Fruit fly (Drosophila melanogaster) whole organism, embryonic: ENCODE results near the gene Spn27A.
A peak's percentile ranks its signal among the peaks of the same experiment; 100 is the strongest.

Experiments used
- Awh ChIP-seq: fragments of 200-800 bp; sonication (Bioruptor generic); IDR thresholded peaks from 2 replicates; pipeline ENCODE4, ENCODE4 v1.3.6; 2022; ENCODE audit warnings: missing biosample characterization, missing genetic modification characterization
- CG10565 ChIP-seq: fragments of 200-800 bp; sonication (Bioruptor generic); optimal IDR thresholded peaks from 3 replicates; lab custom pipeline; 2016; ENCODE audit warnings: missing biosample characterization, mild to moderate bottlenecking, missing genetic modification characterization
- CG10979 ChIP-seq: fragments of 200-800 bp; sonication (Bioruptor generic); optimal IDR thresholded peaks from 2 replicates; lab custom pipeline; 2018; ENCODE audit warnings: missing biosample characterization, mild to moderate bottlenecking, missing genetic modification characterization, moderate library complexity
- CG11696 ChIP-seq: fragments of 200-800 bp; sonication (Bioruptor generic); IDR thresholded peaks from 2 replicates; pipeline ENCODE4 v1.3.6; 2022; ENCODE audit warnings: missing biosample characterization, missing genetic modification characterization
- CG13287 ChIP-seq: fragments of 200-800 bp; sonication (Bioruptor generic); IDR thresholded peaks from 2 replicates; pipeline ENCODE4 v1.3.6; 2022; ENCODE audit warnings: missing biosample characterization, missing genetic modification characterization; ENCODE audit not compliant: partially characterized antibody
- CG13296 ChIP-seq: fragments of 200-800 bp; sonication (Bioruptor generic); optimal IDR thresholded peaks from 3 replicates; lab custom pipeline; 2018; ENCODE audit warnings: missing biosample characterization, mild to moderate bottlenecking, missing genetic modification characterization
- CG13775 ChIP-seq: fragments of 200-800 bp; sonication (Bioruptor generic); optimal IDR thresholded peaks from 3 replicates; lab custom pipeline; 2017; ENCODE audit warnings: missing biosample characterization, mild to moderate bottlenecking, missing genetic modification characterization
- CG2120 ChIP-seq: fragments of 200-800 bp; sonication (Bioruptor generic); optimal IDR thresholded peaks from 3 replicates; lab custom pipeline; 2016; ENCODE audit warnings: missing biosample characterization, missing genetic modification characterization
- CG2202 ChIP-seq: fragments of 200-800 bp; sonication (Bioruptor generic); optimal IDR thresholded peaks from 2 replicates; lab custom pipeline; 2018; ENCODE audit warnings: missing biosample characterization, mild to moderate bottlenecking, missing genetic modification characterization
- CG31224 ChIP-seq: fragments of 200-800 bp; sonication (Bioruptor generic); IDR thresholded peaks from 2 replicates; pipeline ENCODE4 v1.3.6; 2022; ENCODE audit warnings: missing biosample characterization, missing genetic modification characterization
- CG5180 ChIP-seq: fragments of 200-800 bp; sonication (Bioruptor generic); optimal IDR thresholded peaks from 3 replicates; lab custom pipeline; 2017; ENCODE audit warnings: missing biosample characterization, missing genetic modification characterization, mild to moderate bottlenecking, moderate library complexity, missing genetic modification reagents
- CG7372 ChIP-seq: fragments of 200-800 bp; sonication (Bioruptor generic); IDR thresholded peaks from 2 replicates; pipeline ENCODE4 v1.3.6; 2022; ENCODE audit warnings: missing biosample characterization, missing genetic modification characterization
- CG7556 ChIP-seq: fragments of 200-800 bp; sonication (Bioruptor generic); optimal IDR thresholded peaks from 2 replicates; lab custom pipeline; 2017; ENCODE audit warnings: missing biosample characterization, mild to moderate bottlenecking, missing genetic modification characterization
- CG7839 ChIP-seq: fragments of 200-800 bp; sonication (Bioruptor generic); optimal IDR thresholded peaks from 3 replicates; lab custom pipeline; 2018; ENCODE audit warnings: missing biosample characterization, mild to moderate bottlenecking, missing genetic modification characterization, moderate library complexity
- CTCF ChIP-seq: fragments of 200-800 bp; sonication (Bioruptor generic); optimal IDR thresholded peaks from 2 replicates; lab custom pipeline; 2017; ENCODE audit warnings: missing biosample characterization, mild to moderate bottlenecking, missing genetic modification characterization, moderate library complexity
- D ChIP-seq, 2 experiments: fragments of 200-800 bp in 1 of 2; fragments of >200 bp in 1 of 2; sonication (Bioruptor generic) in 1 of 2; optimal IDR thresholded peaks; 2 replicates in 1 of 2; 3 replicates in 1 of 2; lab custom pipeline; 2017; ENCODE audit warnings: mild to moderate bottlenecking in 1 of 2, missing biosample characterization in 1 of 2, missing genetic modification characterization in 1 of 2, missing genetic modification reagents in 1 of 2
- Dbx ChIP-seq: fragments of 200-800 bp; sonication (Bioruptor generic); IDR thresholded peaks from 3 replicates; pipeline ENCODE4 v1.3.6; 2022; ENCODE audit warnings: missing biosample characterization, missing genetic modification characterization
- Dek ChIP-seq: fragments of 200-800 bp; sonication (Bioruptor generic); optimal IDR thresholded peaks from 3 replicates; lab custom pipeline; 2019; ENCODE audit warnings: missing biosample characterization, mild to moderate bottlenecking, missing genetic modification characterization, moderate library complexity
- GATAe ChIP-seq: fragments of 200-800 bp; sonication (Bioruptor generic); conservative IDR thresholded peaks from 2 replicates; pipeline ENCODE4 v1.3.6; 2022; ENCODE audit warnings: missing biosample characterization, missing genetic modification characterization
- HLH3B ChIP-seq: fragments of 200-800 bp; sonication (Bioruptor generic); IDR thresholded peaks from 2 replicates; pipeline ENCODE4 v1.3.6; 2022; ENCODE audit warnings: missing biosample characterization, missing genetic modification characterization
- Hmx ChIP-seq: fragments of 200-800 bp; sonication (Bioruptor generic); optimal IDR thresholded peaks from 2 replicates; lab custom pipeline; 2016; ENCODE audit warnings: missing biosample characterization, missing genetic modification characterization
- Hr3 ChIP-seq: fragments of 200-800 bp; sonication (Bioruptor generic); optimal IDR thresholded peaks from 3 replicates; lab custom pipeline; 2016; ENCODE audit warnings: missing biosample characterization, missing genetic modification characterization
- Med ChIP-seq: fragments of 200-800 bp; sonication (Bioruptor generic); peaks from one replicate; lab custom pipeline; 2016; ENCODE audit warnings: missing biosample characterization, missing genetic modification characterization, mild to moderate bottlenecking, inconsistent platforms, moderate library complexity
- Meics ChIP-seq: fragments of 200-800 bp; sonication (Bioruptor generic); optimal IDR thresholded peaks from 2 replicates; lab custom pipeline; 2017; ENCODE audit warnings: missing biosample characterization, mild to moderate bottlenecking, missing genetic modification characterization
- Nf-YB ChIP-seq: fragments of 200-800 bp; sonication (Bioruptor generic); optimal IDR thresholded peaks from 3 replicates; lab custom pipeline; 2019; ENCODE audit warnings: missing biosample characterization, mild to moderate bottlenecking, missing genetic modification characterization, moderate library complexity
- Side ChIP-seq: fragments of 200-800 bp; sonication (Bioruptor generic); optimal IDR thresholded peaks from 2 replicates; lab custom pipeline; 2016; ENCODE audit warnings: missing biosample characterization, missing genetic modification characterization
- Sox102F ChIP-seq: fragments of 200-800 bp; sonication (Bioruptor generic); optimal IDR thresholded peaks from 2 replicates; lab custom pipeline; 2018; ENCODE audit warnings: missing biosample characterization, mild to moderate bottlenecking, missing genetic modification characterization, moderate library complexity
- Spps ChIP-seq: fragments of 200-800 bp; sonication (Bioruptor generic); optimal IDR thresholded peaks from 2 replicates; lab custom pipeline; 2018; ENCODE audit warnings: missing biosample characterization, mild to moderate bottlenecking, missing genetic modification characterization
- ap ChIP-seq: fragments of 200-800 bp; sonication (Bioruptor generic); IDR thresholded peaks from 2 replicates; pipeline ENCODE4 v1.3.6; 2022; ENCODE audit warnings: missing biosample characterization, missing genetic modification characterization
- en ChIP-seq: fragments of 200-800 bp; sonication (Bioruptor generic); optimal IDR thresholded peaks from 2 replicates; lab custom pipeline; 2016; ENCODE audit warnings: missing biosample characterization, missing genetic modification characterization
- gce ChIP-seq: fragments of 200-800 bp; sonication (Bioruptor generic); IDR thresholded peaks from 3 replicates; pipeline ENCODE4 v1.3.6; 2022; ENCODE audit warnings: missing biosample characterization, missing genetic modification characterization
- gcm ChIP-seq: fragments of 200-800 bp; sonication (Bioruptor generic); optimal IDR thresholded peaks from 2 replicates; lab custom pipeline; 2019; ENCODE audit warnings: missing biosample characterization, mild to moderate bottlenecking, missing genetic modification characterization, moderate library complexity
- gcm2 ChIP-seq: fragments of 200-800 bp; sonication (Bioruptor generic); optimal IDR thresholded peaks from 2 replicates; lab custom pipeline; 2016; ENCODE audit warnings: missing biosample characterization, missing genetic modification characterization
- h ChIP-seq: fragments of >200 bp; optimal IDR thresholded peaks from 2 replicates; lab custom pipeline; 2017
- insv ChIP-seq, 2 experiments: fragments of 200-800 bp; sonication (Bioruptor generic); optimal IDR thresholded peaks; 3 replicates each; lab custom pipeline; 2016 to 2018; ENCODE audit warnings: missing biosample characterization in 2 of 2, missing genetic modification characterization in 2 of 2
- jing ChIP-seq: fragments of 200-800 bp; sonication (Bioruptor generic); optimal IDR thresholded peaks from 2 replicates; lab custom pipeline; 2018; ENCODE audit warnings: missing biosample characterization, mild to moderate bottlenecking, missing genetic modification characterization
- knrl ChIP-seq: fragments of 200-800 bp; sonication (Bioruptor generic); IDR thresholded peaks from 3 replicates; pipeline ENCODE4 v1.3.6; 2022; ENCODE audit warnings: missing biosample characterization, missing genetic modification characterization; ENCODE audit not compliant: partially characterized antibody
- lola ChIP-seq, 3 experiments: fragments of >200 bp in 2 of 3; fragments of 200-800 bp in 1 of 3; sonication (Bioruptor generic) in 1 of 3; optimal IDR thresholded peaks; 2 replicates each; lab custom pipeline; 2017 to 2019; ENCODE audit warnings: missing biosample characterization in 3 of 3, missing genetic modification characterization in 3 of 3, mild to moderate bottlenecking in 1 of 3, moderate library complexity in 1 of 3
- mam ChIP-seq: fragments of 200-800 bp; sonication (Bioruptor generic); optimal IDR thresholded peaks from 3 replicates; lab custom pipeline; 2016; ENCODE audit warnings: missing biosample characterization, missing genetic modification characterization
- nom ChIP-seq: fragments of 200-800 bp; sonication (Bioruptor generic); optimal IDR thresholded peaks from 2 replicates; lab custom pipeline; 2017; ENCODE audit warnings: missing biosample characterization, missing genetic modification characterization, mild to moderate bottlenecking, moderate library complexity, missing genetic modification reagents
- org-1 ChIP-seq: fragments of 200-800 bp; sonication (Bioruptor generic); optimal IDR thresholded peaks from 2 replicates; lab custom pipeline; 2017; ENCODE audit warnings: missing biosample characterization, missing genetic modification characterization
- phol ChIP-seq: fragments of 200-800 bp; sonication (Bioruptor generic); optimal IDR thresholded peaks from 3 replicates; lab custom pipeline; 2018; ENCODE audit warnings: missing biosample characterization, mild to moderate bottlenecking, missing genetic modification characterization, moderate library complexity
- sc ChIP-seq, 3 experiments: fragments of >200 bp in 2 of 3; fragments of 200-800 bp in 1 of 3; sonication (Bioruptor generic) in 1 of 3; optimal IDR thresholded peaks; 2 replicates in 2 of 3; 3 replicates in 1 of 3; lab custom pipeline; 2017; ENCODE audit warnings: mild to moderate bottlenecking in 1 of 3, missing biosample characterization in 1 of 3, missing genetic modification characterization in 1 of 3, missing genetic modification reagents in 1 of 3
- slp2 ChIP-seq: fragments of 200-800 bp; sonication (Bioruptor generic); optimal IDR thresholded peaks from 2 replicates; lab custom pipeline; 2016; ENCODE audit warnings: missing biosample characterization, missing genetic modification characterization
- stc ChIP-seq: fragments of 200-800 bp; sonication (Bioruptor generic); IDR thresholded peaks from 2 replicates; pipeline ENCODE4 v1.3.6; 2022; ENCODE audit warnings: missing biosample characterization, missing genetic modification characterization
- tll ChIP-seq, 2 experiments: fragments of 200-800 bp in 1 of 2; fragments of >200 bp in 1 of 2; sonication (Bioruptor generic) in 1 of 2; optimal IDR thresholded peaks; 2 replicates each; lab custom pipeline; 2017 to 2019; ENCODE audit warnings: missing biosample characterization in 2 of 2, missing genetic modification characterization in 2 of 2, mild to moderate bottlenecking in 1 of 2, moderate library complexity in 1 of 2
- zfh2 ChIP-seq: fragments of 200-800 bp; sonication (Bioruptor generic); optimal IDR thresholded peaks from 2 replicates; lab custom pipeline; 2016; ENCODE audit warnings: missing biosample characterization, missing genetic modification characterization

The Spn27A gene

dm6 chr2L:6683992-6684882, 11.1 kb upstream of the Spn27A start, which contains the start of gene Nhe3 (continued):
- peak; percentile 16 for TF ChIP-seq jing (GFP tag; lab: Kevin White, UChicago)
- no peak for TF ChIP-seq en (GFP tag; lab: Kevin White, UChicago)
- peak; percentile 73 for TF ChIP-seq CG10979 (tag; lab: Kevin White, UChicago)
- peak; percentile 44 for TF ChIP-seq org-1 (GFP tag; lab: Kevin White, UChicago)
- TF ChIP-seq Med: peak; percentile 97
- peak; percentile 78 for TF ChIP-seq HLH3B (GFP tag; lab: Robert Waterston, UW)
- TF ChIP-seq phol (tag; lab: Kevin White, UChicago): peak; percentile 81
- TF ChIP-seq gce (GFP tag; lab: Robert Waterston, UW): peak; percentile 71; the same call in 1 of the 3 replicates
- TF ChIP-seq gcm2 (GFP tag; lab: Kevin White, UChicago): peak; percentile 50
- TF ChIP-seq D (optimal IDR thresholded peaks at IDR 0.05; lab: Kevin White, UChicago): no peak
- peak; percentile 66 for TF ChIP-seq D (GFP tag; optimal IDR thresholded peaks at IDR 0.05; lab: Kevin White, UChicago)
- TF ChIP-seq GATAe: no peak
- peak; percentile 95 for TF ChIP-seq CG2120 (GFP tag; lab: Kevin White, UChicago)
- peak; percentile 77 for TF ChIP-seq Meics
- peak; percentile 20 for TF ChIP-seq CG5180 (GFP tag; lab: Kevin White, UChicago)
- TF ChIP-seq Dek (tag; lab: Kevin White, UChicago): peak; percentile 75
- TF ChIP-seq Hr3: peak; percentile 81
- TF ChIP-seq ap (GFP tag; lab: Robert Waterston, UW): peak; percentile 70
- TF ChIP-seq Hmx (GFP tag; lab: Kevin White, UChicago): peak; percentile 69
- peak; percentile 49 for TF ChIP-seq nom (GFP tag; lab: Kevin White, UChicago)
- TF ChIP-seq Side (GFP tag; lab: Kevin White, UChicago): peak; percentile 69
- TF ChIP-seq CG2202: peak; percentile 36
- peak; percentile 89 for TF ChIP-seq Dbx (GFP tag; lab: Robert Waterston, UW)
- no peak for TF ChIP-seq h (lab: Kevin White, UChicago)
- peak; percentile 74 for TF ChIP-seq stc (GFP tag; lab: Robert Waterston, UW)
- peak; percentile 76 for TF ChIP-seq slp2 (GFP tag; lab: Kevin White, UChicago)
- peak; percentile 61 for TF ChIP-seq Spps (tag; lab: Kevin White, UChicago)
- TF ChIP-seq Nf-YB (GFP tag; lab: Kevin White, UChicago): peak; percentile 34
- peak in 1 of 3 experiments; percentile 70 for TF ChIP-seq lola (GFP tag; optimal IDR thresholded peaks at IDR 0.05; lab: Kevin White, UChicago)
- peak; percentile 85 for TF ChIP-seq CG7839 (tag; lab: Kevin White, UChicago)
- peak; percentile 61; the same call in 1 of the 3 replicates for TF ChIP-seq knrl (GFP tag; lab: Robert Waterston, UW)
- TF ChIP-seq CTCF (GFP tag; lab: Kevin White, UChicago): peak; percentile 98
- no peak for TF ChIP-seq tll (GFP tag; optimal IDR thresholded peaks at IDR 0.05; lab: Kevin White, UChicago)
- TF ChIP-seq mam (GFP tag; lab: Kevin White, UChicago): peak; percentile 87
- peak in 1 of 2 experiments; percentile 29 for TF ChIP-seq insv (GFP tag; optimal IDR thresholded peaks at IDR 0.05; lab: Kevin White, UChicago)
- TF ChIP-seq CG7372: peak; percentile 74
- peak; percentile 47; the same call in 1 of the 2 replicates for TF ChIP-seq CG13287 (GFP tag; lab: Robert Waterston, UW)
- peak; percentile 81 for TF ChIP-seq CG7556 (GFP tag; lab: Kevin White, UChicago)
- TF ChIP-seq gcm (GFP tag; lab: Kevin White, UChicago): peak; percentile 63
- TF ChIP-seq zfh2 (GFP tag; lab: Kevin White, UChicago): peak; percentile 84
- peak; percentile 63 for TF ChIP-seq CG31224
- TF ChIP-seq Awh (GFP tag; lab: Robert Waterston, UW): peak; percentile 76
- TF ChIP-seq CG13775 (GFP tag; lab: Kevin White, UChicago): peak; percentile 76
- peak; percentile 25 for TF ChIP-seq CG10565
- TF ChIP-seq CG13296: peak; percentile 79
- TF ChIP-seq CG11696 (GFP tag; lab: Robert Waterston, UW): 0 out of 2 replicates have a peak, but pooled peaks have one; percentile 30
- no peak for TF ChIP-seq sc (optimal IDR thresholded peaks at IDR 0.05; lab: Kevin White, UChicago)
- TF ChIP-seq sc (GFP tag; optimal IDR thresholded peaks at IDR 0.05; lab: Kevin White, UChicago): peak; percentile 57
- TF ChIP-seq Sox102F (GFP tag; lab: Kevin White, UChicago): no peak
